Worm (Caenorhabditis elegans) whole organism, mixed stage, embryonic: ENCODE measurements around the gene skpo-3.

Source experiments
- M03D4.4 ChIP-seq: sonication (generic microtip); optimal IDR thresholded peaks from 2 replicates; lab custom pipeline; 2017; ENCODE audit warnings: mild to moderate bottlenecking, missing genetic modification characterization, missing compliant biosample characterization
- ceh-83 ChIP-seq: fragments of 200-800 bp; sonication (Bioruptor generic); optimal IDR thresholded peaks from 2 replicates; lab custom pipeline; 2018; ENCODE audit warnings: mild to moderate bottlenecking, missing genetic modification characterization, missing compliant biosample characterization
- mep-1 ChIP-seq: fragments of 150-350 bp; optimal IDR thresholded peaks from 2 replicates; lab custom pipeline; 2017; ENCODE audit warnings: missing biosample characterization, missing genetic modification reagents, missing genetic modification characterization, inconsistent platforms
- nhr-76 ChIP-seq: sonication (generic microtip); optimal IDR thresholded peaks from 2 replicates; lab custom pipeline; 2017; ENCODE audit warnings: missing biosample characterization, missing genetic modification characterization
- unc-39 ChIP-seq: fragments of 150-350 bp; optimal IDR thresholded peaks from 2 replicates; lab custom pipeline; 2014; ENCODE audit warnings: missing biosample characterization, missing genetic modification characterization
- ztf-11 ChIP-seq: fragments of 150-350 bp; optimal IDR thresholded peaks from 2 replicates; lab custom pipeline; 2014; ENCODE audit warnings: missing biosample characterization, missing genetic modification characterization

- no peak for TF ChIP-seq ceh-83 (GFP tag; lab: Kevin White, UChicago)
- no peak for TF ChIP-seq M03D4.4 (tag; lab: Kevin White, UChicago)
- no peak for TF ChIP-seq mep-1 (tag; lab: Kevin White, UChicago)
- no peak for TF ChIP-seq unc-39
- TF ChIP-seq nhr-76 (tag; lab: Kevin White, UChicago), result no peak
- TF ChIP-seq ztf-11 (tag; lab: Kevin White, UChicago), result no peak
Measured at ce11 chrII:7295917-7296316, 50.2 kb downstream of the skpo-3 start, which contains the start of gene C30G12.6.
